Worm (Caenorhabditis elegans): ENCODE measurements around the gene srw-79.

ce11 chrII:2994590-2995392 is 48.3 kb downstream of the srw-79 start:
- TF ChIP-seq ceh-82 (tag; optimal IDR thresholded peaks at IDR 0.05) (no peak), elt-3 (tag; optimal IDR thresholded peaks at IDR 0.05) (no peak)

All from whole organism, L2 larva.